Worm (Caenorhabditis elegans) whole organism, dauer: ENCODE results near the gene glb-9.

Experiments used
- unc-62 ChIP-seq: sonication (generic microtip); optimal IDR thresholded peaks from 2 replicates; lab custom pipeline; 2017; ENCODE audit warnings: missing biosample characterization, missing genetic modification reagents, missing genetic modification characterization

glb-9 gene

ce11 chrII:7478487-7479234, 40.5 kb downstream of the glb-9 start, which contains the start of the genes aka-1 and ubc-6:
Gene aka-1 (minus strand): TSS chrII:7478537.
Gene ubc-6 (plus strand): TSS chrII:7479187.
- TF ChIP-seq unc-62 (GFP tag; lab: Kevin White, UChicago), result no peak

ce11 chrII:7469318-7469717, 49.8 kb downstream of the glb-9 start:
- no peak for TF ChIP-seq unc-62 (GFP tag; lab: Kevin White, UChicago)

- TF ChIP-seq unc-62 (GFP tag; lab: Kevin White, UChicago), result no peak
Observed at ce11 chrII:7465519-7465918, 53.6 kb downstream of the glb-9 start, which contains the start of gene sro-1. Gene sro-1 (minus strand): TSS chrII:7465619.

ce11 chrII:7459205-7459604, 59.9 kb downstream of the glb-9 start, which contains the start of gene D1022.2:
Gene D1022.2 (plus strand): TSS chrII:7459505.
- TF ChIP-seq unc-62 (GFP tag; lab: Kevin White, UChicago), result no peak

ce11 chrII:7458706-7459105, 60.4 kb downstream of the glb-9 start, which contains the start of gene D1022.5:
Gene D1022.5 (minus strand): TSS chrII:7458806.
- TF ChIP-seq unc-62 (GFP tag; lab: Kevin White, UChicago), result no peak

ce11 chrII:7457210-7457609, 61.9 kb downstream of the glb-9 start, which contains the start of gene D1022.4:
Gene D1022.4 (minus strand): TSS chrII:7457292.
- no peak for TF ChIP-seq unc-62 (GFP tag; lab: Kevin White, UChicago)
